Worm (Caenorhabditis elegans): Measurements from ENCODE around the gene hst-2.

hst-2 gene

DNA sequence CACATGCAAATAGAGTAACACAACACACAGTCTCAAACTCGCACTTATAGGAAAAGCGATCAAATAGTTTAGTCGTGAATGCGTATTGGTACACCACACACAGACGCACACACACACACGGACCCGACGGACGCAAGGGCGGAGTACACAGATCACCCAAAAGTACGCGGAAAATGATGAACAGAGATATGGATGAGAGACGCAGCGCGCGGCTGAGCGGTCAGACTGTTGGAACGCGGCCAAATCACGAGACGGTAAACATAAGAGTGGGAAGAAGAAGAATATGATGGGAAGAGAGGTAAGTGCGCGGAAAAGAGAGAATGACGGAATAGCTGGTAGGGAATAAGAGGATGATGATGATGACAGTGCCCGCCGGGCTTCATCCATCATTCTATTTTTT lies 41.1 kb upstream of the hst-2 start (continued):
- TF ChIP-seq lsy-2 (tag; optimal IDR thresholded peaks at IDR 0.05): no peak
- peak; percentile 21 for TF ChIP-seq nhr-20 (tag; optimal IDR thresholded peaks at IDR 0.05)
- TF ChIP-seq elt-3 (tag; optimal IDR thresholded peaks at IDR 0.05): no peak
- no peak for TF ChIP-seq mef-2 (tag; optimal IDR thresholded peaks at IDR 0.05)
- no peak for TF ChIP-seq egl-13 (tag; optimal IDR thresholded peaks at IDR 0.05)
- no peak for TF ChIP-seq alr-1 (tag; optimal IDR thresholded peaks at IDR 0.05; ENCODE audit: borderline replicate concordance)
- no peak for TF ChIP-seq jun-1 (tag; optimal IDR thresholded peaks at IDR 0.05)
- TF ChIP-seq fkh-4 (tag; optimal IDR thresholded peaks at IDR 0.05; ENCODE audit: borderline replicate concordance): no peak
- no peak for TF ChIP-seq elt-2 (tag; optimal IDR thresholded peaks at IDR 0.05)
- no peak for TF ChIP-seq nhr-237 (tag; optimal IDR thresholded peaks at IDR 0.05)
- no peak for TF ChIP-seq nhr-28 (tag; optimal IDR thresholded peaks at IDR 0.05)
- TF ChIP-seq nhr-90 (tag; optimal IDR thresholded peaks at IDR 0.05; ENCODE audit: poor library complexity): no peak
- no peak for TF ChIP-seq lin-39 (tag; optimal IDR thresholded peaks at IDR 0.05)
- TF ChIP-seq ama-1 (optimal IDR thresholded peaks at IDR 0.05): no peak
- no peak for TF ChIP-seq zag-1 (tag; optimal IDR thresholded peaks at IDR 0.05)
- TF ChIP-seq fkh-8 (tag; optimal IDR thresholded peaks at IDR 0.05): no peak
- TF ChIP-seq efl-1 (optimal IDR thresholded peaks at IDR 0.05): no peak
- TF ChIP-seq efl-1 (GFP tag; optimal IDR thresholded peaks at IDR 0.05 in 1 of 2): no peak
- TF ChIP-seq lin-14 (GFP tag; optimal IDR thresholded peaks at IDR 0.05): peak; percentile 41
- no peak for TF ChIP-seq lin-13 (GFP tag; optimal IDR thresholded peaks at IDR 0.05)
- TF ChIP-seq unc-30 (tag; optimal IDR thresholded peaks at IDR 0.05): no peak
- TF ChIP-seq mdl-1 (tag; optimal IDR thresholded peaks at IDR 0.05): no peak
- no peak for TF ChIP-seq mep-1 (tag; optimal IDR thresholded peaks at IDR 0.05)
- TF ChIP-seq tbx-2 (tag; optimal IDR thresholded peaks at IDR 0.05): no peak
- no peak for TF ChIP-seq unc-98 (GFP tag; IDR thresholded peaks at IDR 0.05)
- peak; percentile 61 for TF ChIP-seq nhr-85 (tag)
- no peak for TF ChIP-seq hlh-17 (GFP tag; optimal IDR thresholded peaks at IDR 0.05; ENCODE audit: borderline replicate concordance)
- no peak for TF ChIP-seq sptf-1 (tag; optimal IDR thresholded peaks at IDR 0.05)
- no peak for TF ChIP-seq pqm-1 (tag; optimal IDR thresholded peaks at IDR 0.05)
- TF ChIP-seq ceh-82 (tag; optimal IDR thresholded peaks at IDR 0.05): no peak
- TF ChIP-seq nhr-77 (tag; optimal IDR thresholded peaks at IDR 0.05): no peak
- no peak for TF ChIP-seq nhr-11 (tag; optimal IDR thresholded peaks at IDR 0.05)
- no peak for TF ChIP-seq unc-130 (tag; optimal IDR thresholded peaks at IDR 0.05)
- TF ChIP-seq rnt-1 (tag; optimal IDR thresholded peaks at IDR 0.05): no peak
- TF ChIP-seq grh-1 (GFP tag; IDR thresholded peaks at IDR 0.05): no peak
- TF ChIP-seq F16B12.6 (tag; optimal IDR thresholded peaks at IDR 0.05): no peak
- TF ChIP-seq C04F5.9 (tag; optimal IDR thresholded peaks at IDR 0.05): no peak
- TF ChIP-seq sox-4 (tag; optimal IDR thresholded peaks at IDR 0.05): no peak

DNA sequence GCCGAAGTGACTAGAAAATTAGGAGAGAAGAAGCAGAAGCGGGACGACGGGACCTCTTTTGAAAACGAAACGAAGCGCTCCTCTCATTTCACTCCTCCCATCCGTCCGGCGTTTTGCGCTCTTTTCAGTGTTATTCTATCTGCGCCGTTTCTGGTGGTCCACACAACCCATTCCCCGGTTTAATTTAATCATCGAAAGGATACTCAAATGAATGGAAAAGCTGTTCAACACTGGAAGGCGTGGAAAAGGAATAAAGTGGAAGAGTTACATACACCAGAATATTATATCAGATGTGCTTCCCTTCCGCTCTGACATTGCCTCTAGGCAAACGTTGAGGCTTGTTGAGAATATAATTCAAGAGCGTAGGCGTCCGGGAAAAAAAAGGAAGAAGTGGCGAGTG lies 38.1 kb upstream of the hst-2 start:
- TF ChIP-seq ceh-90 (tag; optimal IDR thresholded peaks at IDR 0.05): no peak
- peak; percentile 18 for TF ChIP-seq unc-86 (tag; optimal IDR thresholded peaks at IDR 0.05)
- peak; percentile 33 for TF ChIP-seq lin-14 (GFP tag; optimal IDR thresholded peaks at IDR 0.05)

DNA sequence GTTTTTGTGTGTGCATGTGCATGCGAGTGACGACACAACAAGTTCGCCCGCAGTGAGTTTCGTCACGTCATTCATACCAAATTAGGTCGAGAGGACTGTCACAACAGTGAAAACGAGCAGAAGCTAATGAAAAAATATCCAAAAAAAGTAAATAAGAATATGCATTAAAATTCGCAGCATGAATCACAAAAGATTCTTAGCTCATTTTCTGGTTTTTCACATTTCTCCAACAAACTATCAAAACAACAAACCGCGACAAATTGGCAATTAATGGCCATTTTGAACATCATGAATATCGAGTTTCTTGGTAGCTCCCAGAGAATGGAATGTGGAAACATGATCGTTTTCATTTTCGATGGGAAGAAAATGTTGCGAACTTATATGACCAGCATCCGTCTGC lies 36.6 kb upstream of the hst-2 start:
- no peak for TF ChIP-seq mef-2 (tag; optimal IDR thresholded peaks at IDR 0.05)
- no peak for TF ChIP-seq sup-37 (GFP tag; optimal IDR thresholded peaks at IDR 0.05)
- no peak for TF ChIP-seq ama-1 (optimal IDR thresholded peaks at IDR 0.05)
- TF ChIP-seq aha-1 (tag; optimal IDR thresholded peaks at IDR 0.05): no peak
